Worm (Caenorhabditis elegans): Measurements from ENCODE around the gene tbg-1.
A peak's percentile ranks its signal among the peaks of the same experiment; 100 is the strongest.

tbg-1 gene

ce11 chrIII:9662266-9662959, 33.5 kb upstream of the tbg-1 start:
- TF ChIP-seq hlh-11 (tag; optimal IDR thresholded peaks at IDR 0.05) = peak; percentile 28
- peak; percentile 12 for TF ChIP-seq rbr-2 (tag; optimal IDR thresholded peaks at IDR 0.05)
- no peak for TF ChIP-seq tag-97 (GFP tag; IDR thresholded peaks at IDR 0.05)
- TF ChIP-seq D1046.2 (GFP tag; IDR thresholded peaks at IDR 0.05) = 0 out of 2 replicates have a peak, but pooled peaks have one; percentile 42
- TF ChIP-seq lsy-2 (tag; optimal IDR thresholded peaks at IDR 0.05) = peak in 1 of 2 experiments; percentile 32
- peak in 1 of 2 experiments; percentile 38 for TF ChIP-seq hif-1 (tag; optimal IDR thresholded peaks at IDR 0.05)
- TF ChIP-seq lin-15B (tag; optimal IDR thresholded peaks at IDR 0.05) = no peak
- TF ChIP-seq mdl-1 (tag; optimal IDR thresholded peaks at IDR 0.05) = peak in 1 of 2 experiments; percentile 9
- TF ChIP-seq aha-1 (tag) = peak; percentile 90
- peak; percentile 73 for TF ChIP-seq hlh-30 (tag; optimal IDR thresholded peaks at IDR 0.05; ENCODE audit: insufficient read depth)

ce11 chrIII:9661119-9661518, 32.2 kb upstream of the tbg-1 start:
- no peak for TF ChIP-seq madf-9 (GFP tag; conservative IDR thresholded peaks at IDR 0.05)
- TF ChIP-seq nhr-48 (tag; optimal IDR thresholded peaks at IDR 0.05) = peak; percentile 59
- TF ChIP-seq nhr-42 (GFP tag; IDR thresholded peaks at IDR 0.05) = no peak
- TF ChIP-seq tag-97 (GFP tag; IDR thresholded peaks at IDR 0.05) = no peak
- no peak for TF ChIP-seq madf-5 (GFP tag; IDR thresholded peaks at IDR 0.05)
- no peak for TF ChIP-seq spr-1 (tag; optimal IDR thresholded peaks at IDR 0.05)
- no peak for TF ChIP-seq mxl-2 (GFP tag; conservative IDR thresholded peaks at IDR 0.05)

ce11 chrIII:9658569-9658968, 29.6 kb upstream of the tbg-1 start:
- TF ChIP-seq ceh-20 (GFP tag; IDR thresholded peaks at IDR 0.05) (no peak), daf-12 (tag; optimal IDR thresholded peaks at IDR 0.05) (no peak), ctbp-1 (GFP tag; IDR thresholded peaks at IDR 0.05) (no peak), ceh-28 (tag; optimal IDR thresholded peaks at IDR 0.05) (no peak), nhr-28 (tag; optimal IDR thresholded peaks at IDR 0.05) (no peak), zag-1 (tag; optimal IDR thresholded peaks at IDR 0.05) (no peak), arid-1 (GFP tag; conservative IDR thresholded peaks at IDR 0.05) (no peak), php-3 (GFP tag; IDR thresholded peaks at IDR 0.05) (no peak)

- TF ChIP-seq spr-1 (tag; optimal IDR thresholded peaks at IDR 0.05) (no peak), F44E2.7 (GFP tag; IDR thresholded peaks at IDR 0.05) (no peak)
These were observed 26.8 kb upstream of the tbg-1 start, which contains the start of gene C15H7.4 for ce11 chrIII:9655802-9656201. C15H7.4 (minus strand) TSS chrIII:9655902.

- TF ChIP-seq R02D3.7 (tag; optimal IDR thresholded peaks at IDR 0.05) = no peak
- no peak for TF ChIP-seq skn-1 (tag; optimal IDR thresholded peaks at IDR 0.05)
- no peak for TF ChIP-seq cey-2 (tag; optimal IDR thresholded peaks at IDR 0.05; ENCODE audit: borderline replicate concordance, insufficient read depth)
- TF ChIP-seq php-3 (GFP tag; IDR thresholded peaks at IDR 0.05) = no peak
- TF ChIP-seq Y48G9A.11 (GFP tag; IDR thresholded peaks at IDR 0.05) = no peak
- no peak for TF ChIP-seq pha-4 (GFP tag; IDR thresholded peaks at IDR 0.05)
- no peak for TF ChIP-seq pha-4 (tag; optimal IDR thresholded peaks at IDR 0.05)
- no peak for TF ChIP-seq hif-1 (tag; optimal IDR thresholded peaks at IDR 0.05)
- no peak for TF ChIP-seq lsy-2 (tag; optimal IDR thresholded peaks at IDR 0.05)
- no peak for TF ChIP-seq arid-1 (GFP tag; conservative IDR thresholded peaks at IDR 0.05)
- no peak for TF ChIP-seq nhr-42 (GFP tag; IDR thresholded peaks at IDR 0.05)
- TF ChIP-seq lin-29 (GFP tag; IDR thresholded peaks at IDR 0.05) = no peak
These were observed 22.9 kb upstream of the tbg-1 start, which contains the start of gene C15H7.3 for ce11 chrIII:9651871-9652270. C15H7.3 (minus strand) TSS chrIII:9651971.
